Worm (Caenorhabditis elegans): ENCODE measurements around the gene F46F3.3.

The F46F3.3 gene

DNA sequence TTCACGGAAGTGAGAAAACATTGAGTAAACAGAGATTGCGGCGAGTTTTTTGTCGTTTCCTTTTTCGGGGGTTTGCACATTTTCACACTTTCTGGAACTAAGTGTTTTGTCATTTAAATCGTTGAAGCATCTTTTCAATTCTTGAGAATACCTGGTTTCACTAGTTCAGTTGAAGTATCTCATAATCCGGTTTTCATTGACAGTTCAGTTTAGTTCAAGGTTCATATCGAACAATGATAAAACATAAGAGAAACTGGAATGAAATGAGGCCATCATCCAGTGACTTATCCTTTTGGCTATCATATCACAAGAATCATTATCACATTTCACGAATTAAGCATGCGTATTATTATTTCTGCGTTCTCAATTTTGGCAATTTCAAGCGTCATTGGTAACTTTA is at the start of gene F46F3.3:
TSS of gene F46F3.3 (plus strand) at position 301 of the 400 bp plus-strand sequence.
- TF ChIP-seq nhr-2 (tag; optimal IDR thresholded peaks at IDR 0.05) (no peak), bed-3 (GFP tag; optimal IDR thresholded peaks at IDR 0.05) (no peak), blmp-1 (tag; optimal IDR thresholded peaks at IDR 0.05) (no peak), snpc-4 (tag; optimal IDR thresholded peaks at IDR 0.05) (no peak)

DNA sequence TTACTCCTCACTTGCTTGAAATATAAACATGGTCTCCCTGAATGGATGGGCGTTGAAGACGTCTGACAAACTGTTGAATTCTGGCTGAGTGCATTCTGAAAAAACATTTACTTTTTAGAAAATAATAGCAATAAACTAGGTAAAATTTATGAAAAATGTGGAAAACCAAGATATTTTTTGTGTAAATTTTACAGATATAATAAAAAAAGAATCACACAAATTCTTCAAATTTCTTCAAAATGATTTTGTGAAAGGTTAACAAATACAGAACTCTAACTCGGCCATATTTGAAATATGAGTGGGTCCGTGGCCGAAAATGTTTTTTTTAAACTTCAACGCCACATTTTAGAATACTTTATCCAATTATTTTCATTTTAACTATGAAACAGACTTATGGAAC is 49.1 kb upstream of the F46F3.3 start, which contains the start of gene glb-15:
TSS of gene glb-15 (minus strand) at position 101 of the 400 bp plus-strand sequence.
- no peak for TF ChIP-seq nhr-2 (tag; optimal IDR thresholded peaks at IDR 0.05)
- no peak for TF ChIP-seq sptf-1 (tag; optimal IDR thresholded peaks at IDR 0.05)
- TF ChIP-seq ceh-43 (GFP tag; optimal IDR thresholded peaks at IDR 0.05): no peak
- TF ChIP-seq elt-3 (tag; optimal IDR thresholded peaks at IDR 0.05): no peak
- no peak for TF ChIP-seq mep-1 (tag; optimal IDR thresholded peaks at IDR 0.05)
- TF ChIP-seq ceh-83 (GFP tag; optimal IDR thresholded peaks at IDR 0.05): no peak
- TF ChIP-seq cnd-1 (tag; optimal IDR thresholded peaks at IDR 0.05): no peak
- no peak for TF ChIP-seq lin-13 (tag; optimal IDR thresholded peaks at IDR 0.05)
- no peak for TF ChIP-seq bed-3 (GFP tag; optimal IDR thresholded peaks at IDR 0.05)
- TF ChIP-seq mls-2 (tag; optimal IDR thresholded peaks at IDR 0.05): no peak

DNA sequence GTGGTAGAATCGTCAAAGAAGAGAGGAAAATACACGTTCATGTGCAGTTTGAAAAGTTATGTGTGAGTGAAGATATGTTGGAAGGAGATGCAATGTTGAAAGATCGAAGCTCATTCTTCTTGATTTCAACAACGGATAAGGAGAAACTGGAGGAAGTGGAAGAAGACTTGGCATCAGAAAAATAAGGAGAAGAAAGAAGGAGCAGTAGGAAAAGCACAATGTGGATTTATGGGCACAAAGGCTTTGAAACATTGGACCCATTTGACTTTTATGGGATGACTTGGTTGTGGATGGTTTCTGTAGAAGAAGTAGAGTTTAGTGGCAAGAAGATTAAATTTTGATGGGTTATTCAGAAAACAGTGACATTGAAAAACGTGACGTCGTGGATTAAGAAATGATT is 47.2 kb upstream of the F46F3.3 start:
- TF ChIP-seq ceh-39 (tag; optimal IDR thresholded peaks at IDR 0.05) (no peak), mab-5 (tag; optimal IDR thresholded peaks at IDR 0.05) (no peak), ceh-43 (GFP tag; optimal IDR thresholded peaks at IDR 0.05) (no peak), ham-2 (GFP tag; optimal IDR thresholded peaks at IDR 0.05) (no peak), elt-3 (tag; optimal IDR thresholded peaks at IDR 0.05) (no peak), lin-32 (GFP tag; optimal IDR thresholded peaks at IDR 0.05) (no peak), pha-4 (tag; optimal IDR thresholded peaks at IDR 0.05) (no peak), bed-3 (GFP tag; optimal IDR thresholded peaks at IDR 0.05) (no peak), unc-62 (GFP tag; optimal IDR thresholded peaks at IDR 0.05) (no peak)

DNA sequence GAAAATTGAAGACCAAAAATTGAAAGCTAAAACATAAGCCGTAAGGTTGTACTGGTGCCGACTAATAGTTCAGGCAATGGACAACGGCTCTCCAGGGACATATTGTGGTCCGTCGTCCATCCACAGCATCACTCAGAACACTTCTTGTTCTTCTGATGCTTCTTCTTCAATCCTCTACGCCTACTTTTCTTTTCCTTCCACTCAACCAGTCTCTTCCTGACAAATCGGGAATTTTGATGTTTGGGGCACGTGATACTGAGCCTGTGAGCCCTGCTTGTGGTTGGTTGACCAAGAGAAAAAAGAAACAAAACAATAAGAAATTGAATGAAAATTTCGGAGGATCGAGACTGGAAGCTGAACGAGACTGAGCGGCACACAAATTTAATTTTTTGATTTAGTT is 46.0 kb upstream of the F46F3.3 start:
- TF ChIP-seq cnd-1 (tag; optimal IDR thresholded peaks at IDR 0.05) (no peak), bed-3 (GFP tag; optimal IDR thresholded peaks at IDR 0.05) (no peak), tbx-8 (GFP tag; optimal IDR thresholded peaks at IDR 0.05) (no peak), elt-1 (tag; optimal IDR thresholded peaks at IDR 0.05; ENCODE audit: borderline replicate concordance, insufficient read depth) (no peak), ham-2 (GFP tag; optimal IDR thresholded peaks at IDR 0.05) (no peak), ceh-39 (tag; optimal IDR thresholded peaks at IDR 0.05) (no peak), flh-1 (GFP tag; optimal IDR thresholded peaks at IDR 0.05) (no peak), ceh-83 (GFP tag; optimal IDR thresholded peaks at IDR 0.05) (no peak), mep-1 (tag; optimal IDR thresholded peaks at IDR 0.05) (no peak), unc-62 (GFP tag; optimal IDR thresholded peaks at IDR 0.05) (no peak), nhr-12 (tag; optimal IDR thresholded peaks at IDR 0.05) (no peak), ztf-11 (tag; optimal IDR thresholded peaks at IDR 0.05) (no peak), zip-8 (tag; optimal IDR thresholded peaks at IDR 0.05) (no peak), drap-1 (GFP tag; optimal IDR thresholded peaks at IDR 0.05) (no peak), nhr-2 (tag; optimal IDR thresholded peaks at IDR 0.05) (no peak)

DNA sequence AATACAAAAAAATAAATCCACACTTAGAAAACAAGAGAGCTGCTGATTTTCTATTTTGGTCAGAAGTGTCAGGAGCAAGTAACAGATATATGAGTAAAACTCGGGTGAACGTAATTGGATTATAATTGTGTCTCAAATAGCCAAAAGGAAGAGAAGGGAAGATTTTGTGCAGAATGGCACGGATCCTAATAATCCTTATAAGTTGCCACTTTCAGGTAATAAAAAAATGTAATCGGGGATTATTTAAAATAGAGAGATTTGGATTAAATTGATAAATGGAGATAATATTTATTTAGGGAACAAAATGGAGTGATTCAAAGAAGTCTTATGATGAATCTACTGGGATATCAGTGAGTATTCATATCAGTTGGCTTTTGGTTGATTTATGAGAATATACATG is 42.3 kb upstream of the F46F3.3 start:
- TF ChIP-seq ces-1 (GFP tag; optimal IDR thresholded peaks at IDR 0.05) (peak; percentile 4), lin-32 (GFP tag; optimal IDR thresholded peaks at IDR 0.05) (no peak)

DNA sequence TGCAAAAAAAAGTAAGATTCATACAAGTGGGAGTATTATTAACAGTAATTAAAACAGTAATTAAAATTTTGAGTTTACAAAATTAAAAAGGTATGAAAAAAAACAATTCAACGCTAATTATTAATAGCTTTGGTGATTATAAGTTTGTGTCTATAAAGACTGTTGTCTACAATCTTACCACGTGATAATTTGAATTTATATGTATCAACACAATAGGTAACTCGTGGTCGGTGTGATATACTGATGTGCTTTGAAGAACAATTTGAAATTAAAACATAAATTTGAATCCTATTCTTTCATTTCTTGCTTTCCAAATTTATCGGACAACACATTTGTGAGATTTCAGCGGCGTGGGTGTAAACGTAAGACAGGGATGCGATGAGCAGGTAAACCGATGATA is 39.4 kb upstream of the F46F3.3 start:
- TF ChIP-seq lsy-2 (tag; optimal IDR thresholded peaks at IDR 0.05): no peak
- no peak for TF ChIP-seq ham-2 (GFP tag; optimal IDR thresholded peaks at IDR 0.05)
- no peak for TF ChIP-seq zip-8 (tag; optimal IDR thresholded peaks at IDR 0.05)
- TF ChIP-seq ceh-39 (tag; optimal IDR thresholded peaks at IDR 0.05): no peak
- no peak for TF ChIP-seq tbx-8 (GFP tag; optimal IDR thresholded peaks at IDR 0.05)
- no peak for TF ChIP-seq nhr-2 (tag; optimal IDR thresholded peaks at IDR 0.05)
- TF ChIP-seq unc-62 (GFP tag; optimal IDR thresholded peaks at IDR 0.05): no peak

Data from whole organism, mixed stage, embryonic.